Worm (Caenorhabditis elegans): Measurements from ENCODE around the gene ZC373.2.
A peak's percentile ranks its signal among the peaks of the same experiment; 100 is the strongest.

Gene ZC373.2

DNA sequence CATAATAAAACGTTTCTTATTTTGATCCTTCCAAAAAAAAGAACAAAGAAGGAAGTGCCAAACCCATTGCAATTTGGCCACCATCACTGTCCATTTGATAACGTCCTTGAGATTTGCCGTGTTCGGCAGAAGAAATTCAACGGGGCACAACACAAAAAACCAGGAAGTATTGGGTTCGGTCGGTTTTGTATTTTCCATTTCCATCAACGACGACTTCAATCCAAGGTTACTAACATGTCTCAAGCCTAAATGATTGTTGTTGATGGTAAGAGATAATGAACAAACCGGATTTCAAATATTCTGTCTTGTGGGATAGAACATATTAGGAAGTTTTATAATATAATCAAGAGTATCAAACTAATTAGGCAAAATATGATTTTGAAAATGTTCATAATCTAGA lies 18.1 kb upstream of the ZC373.2 start:
- TF ChIP-seq unc-120 (tag; optimal IDR thresholded peaks at IDR 0.05; ENCODE audit: poor library complexity, severe bottlenecking) = no peak
- no peak for TF ChIP-seq ceh-83 (GFP tag; optimal IDR thresholded peaks at IDR 0.05)
- no peak for TF ChIP-seq zip-8 (tag; optimal IDR thresholded peaks at IDR 0.05)
- TF ChIP-seq pha-4 (tag; optimal IDR thresholded peaks at IDR 0.05) = no peak
- TF ChIP-seq cnd-1 (tag; optimal IDR thresholded peaks at IDR 0.05) = no peak
- no peak for TF ChIP-seq flh-1 (GFP tag; optimal IDR thresholded peaks at IDR 0.05)
- no peak for TF ChIP-seq sptf-1 (tag; optimal IDR thresholded peaks at IDR 0.05)
- no peak for TF ChIP-seq tbx-8 (GFP tag; optimal IDR thresholded peaks at IDR 0.05)
- no peak for TF ChIP-seq nhr-237 (tag; optimal IDR thresholded peaks at IDR 0.05)
- TF ChIP-seq M03D4.4 (tag; optimal IDR thresholded peaks at IDR 0.05) = no peak
- no peak for TF ChIP-seq hlh-1 (tag; optimal IDR thresholded peaks at IDR 0.05)
- TF ChIP-seq mls-2 (tag; optimal IDR thresholded peaks at IDR 0.05) = no peak
- TF ChIP-seq ham-2 (GFP tag; optimal IDR thresholded peaks at IDR 0.05) = no peak
- TF ChIP-seq mep-1 (tag; optimal IDR thresholded peaks at IDR 0.05) = no peak
- no peak for TF ChIP-seq snpc-4 (tag; optimal IDR thresholded peaks at IDR 0.05)
- no peak for TF ChIP-seq lsy-2 (tag; optimal IDR thresholded peaks at IDR 0.05)
- TF ChIP-seq nhr-2 (tag; optimal IDR thresholded peaks at IDR 0.05) = no peak
- no peak for TF ChIP-seq ceh-39 (tag; optimal IDR thresholded peaks at IDR 0.05)
- no peak for TF ChIP-seq elt-1 (tag; optimal IDR thresholded peaks at IDR 0.05; ENCODE audit: borderline replicate concordance, insufficient read depth)
- no peak for TF ChIP-seq unc-62 (GFP tag; optimal IDR thresholded peaks at IDR 0.05)

- TF ChIP-seq unc-39 (tag; optimal IDR thresholded peaks at IDR 0.05) (no peak), cnd-1 (tag; optimal IDR thresholded peaks at IDR 0.05) (no peak), bed-3 (GFP tag; optimal IDR thresholded peaks at IDR 0.05) (no peak), nhr-237 (tag; optimal IDR thresholded peaks at IDR 0.05) (no peak), elt-3 (tag; optimal IDR thresholded peaks at IDR 0.05) (no peak), lsy-2 (tag; optimal IDR thresholded peaks at IDR 0.05) (no peak), unc-120 (tag; optimal IDR thresholded peaks at IDR 0.05; ENCODE audit: poor library complexity, severe bottlenecking) (no peak), nhr-76 (tag; optimal IDR thresholded peaks at IDR 0.05) (no peak)
These were observed 16.8 kb upstream of the ZC373.2 start, which contains the start of gene dao-4 for ce11 chrX:10074988-10075387. dao-4 (plus strand) TSS chrX:10075288.

DNA sequence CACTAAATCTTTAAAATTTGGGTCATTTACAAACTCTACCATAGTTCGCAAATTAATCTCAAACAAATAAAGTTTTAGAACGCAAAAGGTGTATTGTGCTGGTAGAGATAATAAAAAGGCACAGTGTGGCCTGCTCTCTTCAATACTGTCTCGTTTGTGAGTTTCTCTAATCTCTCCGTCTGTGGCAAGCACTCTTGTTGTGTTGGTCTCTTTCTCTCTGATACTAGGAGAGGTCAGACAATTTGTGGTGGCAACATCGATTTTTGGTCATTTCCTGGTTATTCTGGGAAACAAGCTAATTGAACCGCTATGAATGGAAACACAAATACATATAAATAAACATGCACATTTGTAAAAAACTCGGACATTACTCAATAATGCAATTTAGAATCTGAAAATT lies 16.0 kb upstream of the ZC373.2 start, which contains the start of gene ZC373.5:
TSS of gene ZC373.5 (minus strand) at position 159 of the 400 bp plus-strand sequence.
- TF ChIP-seq nhr-237 (tag; optimal IDR thresholded peaks at IDR 0.05) = no peak
- TF ChIP-seq nhr-28 (tag; optimal IDR thresholded peaks at IDR 0.05) = no peak

DNA sequence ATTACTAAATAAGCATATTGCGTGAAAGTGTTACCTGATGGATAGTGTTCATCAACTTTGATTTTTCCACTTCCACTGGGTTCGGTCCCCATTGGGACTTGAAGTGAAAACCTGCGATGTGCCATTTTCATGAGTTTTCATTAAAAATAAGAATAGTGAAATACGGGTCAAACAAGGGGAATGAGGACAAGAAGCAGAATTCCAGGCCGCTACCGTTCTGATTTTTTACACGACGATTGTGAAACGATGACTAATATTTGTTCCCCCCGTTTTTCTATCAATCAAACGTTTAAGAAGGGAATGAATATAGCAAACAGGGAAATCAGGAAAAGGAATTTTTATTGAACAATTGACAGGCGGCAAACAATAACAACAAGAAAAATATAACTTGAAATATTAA lies 11.5 kb upstream of the ZC373.2 start, which contains the start of gene mlck-1:
TSS of gene mlck-1 (minus strand) at position 101 of the 400 bp plus-strand sequence.
- TF ChIP-seq ceh-43 (GFP tag; optimal IDR thresholded peaks at IDR 0.05) (no peak), pha-4 (tag; optimal IDR thresholded peaks at IDR 0.05) (no peak), nhr-12 (tag; optimal IDR thresholded peaks at IDR 0.05) (no peak), hlh-1 (tag; optimal IDR thresholded peaks at IDR 0.05) (no peak), elt-1 (tag; optimal IDR thresholded peaks at IDR 0.05; ENCODE audit: borderline replicate concordance, insufficient read depth) (no peak), M03D4.4 (tag; optimal IDR thresholded peaks at IDR 0.05) (no peak), elt-3 (tag; optimal IDR thresholded peaks at IDR 0.05) (no peak), nhr-237 (tag; optimal IDR thresholded peaks at IDR 0.05) (no peak)

ce11 chrX:10068468-10068867 lies 10.2 kb upstream of the ZC373.2 start:
- TF ChIP-seq bed-3 (GFP tag; optimal IDR thresholded peaks at IDR 0.05) (no peak), hlh-1 (tag; optimal IDR thresholded peaks at IDR 0.05) (peak; percentile 65)

- no peak for TF ChIP-seq lin-13 (tag; optimal IDR thresholded peaks at IDR 0.05)
- TF ChIP-seq nhr-2 (tag; optimal IDR thresholded peaks at IDR 0.05) = no peak
- TF ChIP-seq mls-2 (tag; optimal IDR thresholded peaks at IDR 0.05) = no peak
- TF ChIP-seq nhr-237 (tag; optimal IDR thresholded peaks at IDR 0.05) = no peak
- TF ChIP-seq mab-5 (tag; optimal IDR thresholded peaks at IDR 0.05) = no peak
These were observed 2.3 kb upstream of the ZC373.2 start, which contains the start of gene ZC373.3 for ce11 chrX:10060475-10061011. ZC373.3 (plus strand) TSS chrX:10060525.

All from whole organism, mixed stage, embryonic.